Fruit fly (Drosophila melanogaster): ENCODE measurements around the gene COX6AL2.

The COX6AL2 gene

dm6 chr3L:18895079-18895478 is 18.9 kb downstream of the COX6AL2 start (continued):
- TF ChIP-seq h (GFP tag; optimal IDR thresholded peaks at IDR 0.05) (peak; percentile 15), lola (GFP tag; optimal IDR thresholded peaks at IDR 0.05) (no peak), Myc (optimal IDR thresholded peaks at IDR 0.05) (no peak), tai (GFP tag; optimal IDR thresholded peaks at IDR 0.05) (no peak), Vsx2 (GFP tag; optimal IDR thresholded peaks at IDR 0.05; ENCODE audit: partially characterized antibody) (no peak), Rel (GFP tag; optimal IDR thresholded peaks at IDR 0.05) (peak; percentile 13), Rel (tag; optimal IDR thresholded peaks at IDR 0.05) (no peak), psq (GFP tag; optimal IDR thresholded peaks at IDR 0.05) (no peak), dmrt93B (GFP tag; optimal IDR thresholded peaks at IDR 0.05) (no peak), CrebA (GFP tag; optimal IDR thresholded peaks at IDR 0.05; ENCODE audit: borderline replicate concordance) (peak; percentile 36), woc (GFP tag; optimal IDR thresholded peaks at IDR 0.05) (no peak)

dm6 chr3L:18891986-18892385 is 22.0 kb downstream of the COX6AL2 start, which contains the start of gene NijB:
TSS of gene NijB (plus strand) at chr3L:18892383.
- TF ChIP-seq usp (GFP tag; optimal IDR thresholded peaks at IDR 0.05) (no peak), dsf (GFP tag; optimal IDR thresholded peaks at IDR 0.05; ENCODE audit: borderline replicate concordance) (no peak), sv (GFP tag; optimal IDR thresholded peaks at IDR 0.05) (no peak), Myc (optimal IDR thresholded peaks at IDR 0.05) (peak; percentile 69), Dif (GFP tag; optimal IDR thresholded peaks at IDR 0.05; ENCODE audit: partially characterized antibody) (peak; percentile 6), sage (GFP tag; optimal IDR thresholded peaks at IDR 0.05) (peak; percentile 5), Rel (GFP tag; optimal IDR thresholded peaks at IDR 0.05) (no peak), Rel (tag; optimal IDR thresholded peaks at IDR 0.05) (peak; percentile 69), tai (GFP tag; optimal IDR thresholded peaks at IDR 0.05) (peak; percentile 27), psq (GFP tag; optimal IDR thresholded peaks at IDR 0.05) (no peak), jim (GFP tag; optimal IDR thresholded peaks at IDR 0.05) (peak; percentile 19), Hnf4 (GFP tag; optimal IDR thresholded peaks at IDR 0.05) (no peak), Hr83 (GFP tag; optimal IDR thresholded peaks at IDR 0.05; ENCODE audit: poor library complexity, severe bottlenecking) (no peak)

dm6 chr3L:18890283-18891175 is 23.4 kb downstream of the COX6AL2 start, which contains the start of gene CG3961:
TSS of gene CG3961 (minus strand) at chr3L:18890483.
- TF ChIP-seq CrebA (GFP tag; optimal IDR thresholded peaks at IDR 0.05; ENCODE audit: borderline replicate concordance) (peak; percentile 82), psq (GFP tag; optimal IDR thresholded peaks at IDR 0.05) (peak; percentile 98), CG32264 (GFP tag; optimal IDR thresholded peaks at IDR 0.05) (peak; percentile 67), rgr (GFP tag; optimal IDR thresholded peaks at IDR 0.05) (peak; percentile 98), Hr78 (GFP tag; optimal IDR thresholded peaks at IDR 0.05) (no peak), h (GFP tag; optimal IDR thresholded peaks at IDR 0.05) (peak; percentile 97), Vsx2 (GFP tag; optimal IDR thresholded peaks at IDR 0.05; ENCODE audit: partially characterized antibody) (no peak), br (GFP tag; optimal IDR thresholded peaks at IDR 0.05) (peak; percentile 95), sage (GFP tag; optimal IDR thresholded peaks at IDR 0.05) (peak; percentile 89), lola (GFP tag; optimal IDR thresholded peaks at IDR 0.05) (no peak), sv (GFP tag; optimal IDR thresholded peaks at IDR 0.05) (peak; percentile 94), HLH106 (tag; optimal IDR thresholded peaks at IDR 0.05) (peak; percentile 99), ey (GFP tag; optimal IDR thresholded peaks at IDR 0.05) (peak; percentile 95), Hnf4 (GFP tag; optimal IDR thresholded peaks at IDR 0.05) (peak; percentile 91), dl (GFP tag; optimal IDR thresholded peaks at IDR 0.05; ENCODE audit: insufficient read depth in 1 of 2, partially characterized antibody in 2 of 2) (peak; percentile 89 to 90), CG9705 (GFP tag; optimal IDR thresholded peaks at IDR 0.05) (peak; percentile 90), fru (GFP tag; optimal IDR thresholded peaks at IDR 0.05) (peak; percentile 97), Mio (GFP tag; optimal IDR thresholded peaks at IDR 0.05) (peak; percentile 61), foxo (GFP tag; optimal IDR thresholded peaks at IDR 0.05) (peak in 1 of 2 experiments; percentile 99), brk (GFP tag; optimal IDR thresholded peaks at IDR 0.05) (peak; percentile 96), Sp1 (GFP tag; optimal IDR thresholded peaks at IDR 0.05) (peak; percentile 99), Dif (GFP tag; optimal IDR thresholded peaks at IDR 0.05; ENCODE audit: partially characterized antibody) (peak; percentile 93), OdsH (GFP tag; optimal IDR thresholded peaks at IDR 0.05) (peak; percentile 99), Dfd (GFP tag; optimal IDR thresholded peaks at IDR 0.05) (peak; percentile 97), Rel (GFP tag; optimal IDR thresholded peaks at IDR 0.05) (peak; percentile 86), Rel (tag; optimal IDR thresholded peaks at IDR 0.05) (peak; percentile 82), dsf (GFP tag; optimal IDR thresholded peaks at IDR 0.05; ENCODE audit: borderline replicate concordance) (peak; percentile 88), woc (GFP tag; optimal IDR thresholded peaks at IDR 0.05) (peak; percentile 90), dmrt93B (GFP tag; optimal IDR thresholded peaks at IDR 0.05) (peak; percentile 93), N (GFP tag; optimal IDR thresholded peaks at IDR 0.05) (no peak), GATAd (GFP tag; optimal IDR thresholded peaks at IDR 0.05) (no peak), Abd-B (GFP tag; optimal IDR thresholded peaks at IDR 0.05) (no peak), pan (optimal IDR thresholded peaks at IDR 0.05) (no peak), Jra (GFP tag; optimal IDR thresholded peaks at IDR 0.05) (peak; percentile 84), Hr83 (GFP tag; optimal IDR thresholded peaks at IDR 0.05; ENCODE audit: poor library complexity, severe bottlenecking) (peak; percentile 34), tai (GFP tag; optimal IDR thresholded peaks at IDR 0.05) (peak; percentile 89), jim (GFP tag; optimal IDR thresholded peaks at IDR 0.05) (no peak), usp (GFP tag; optimal IDR thresholded peaks at IDR 0.05) (no peak), Myc (optimal IDR thresholded peaks at IDR 0.05) (no peak)

Measured in whole organism, wandering third instar larva.